Worm (Caenorhabditis elegans): ENCODE data around the gene C29F7.1.

C29F7.1 gene

DNA sequence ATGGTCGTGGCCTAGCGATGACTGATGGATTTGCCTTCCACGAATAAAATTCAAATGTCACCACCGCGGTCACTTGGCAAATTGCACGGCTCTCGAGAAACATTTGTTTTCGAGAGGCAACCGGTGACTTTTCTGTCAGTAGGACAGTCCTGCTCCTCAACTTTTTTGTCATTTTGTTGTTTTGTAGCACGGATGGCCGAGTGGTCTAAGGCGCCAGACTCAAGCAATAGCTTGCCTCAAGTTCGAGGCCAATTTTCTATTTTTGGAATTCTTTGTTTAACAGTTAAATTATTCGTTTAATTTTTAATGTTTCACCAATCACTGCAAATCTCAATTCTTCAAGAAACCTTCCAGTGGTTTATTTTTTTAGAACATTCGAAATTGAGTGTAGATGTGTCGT lies 34.5 kb downstream of the C29F7.1 start:
- TF ChIP-seq lim-7 (GFP tag; IDR thresholded peaks at IDR 0.05): peak; percentile 65
- peak; percentile 41; the same call in 1 of the 2 replicates for TF ChIP-seq lin-38 (GFP tag; IDR thresholded peaks at IDR 0.05)
- 0 out of 4 replicates have a peak, but pooled peaks of 1 of the 2 experiments have one; percentile 28 for TF ChIP-seq madf-5 (GFP tag; IDR thresholded peaks at IDR 0.05)
- TF ChIP-seq daf-16 (GFP tag; optimal IDR thresholded peaks at IDR 0.05): no peak
- peak; percentile 35 for TF ChIP-seq daf-16 (tag; optimal IDR thresholded peaks at IDR 0.05)
- no peak for TF ChIP-seq daf-8 (GFP tag; IDR thresholded peaks at IDR 0.05)
- 0 out of 2 replicates have a peak, but pooled peaks have one; percentile 37 for TF ChIP-seq egl-43 (GFP tag; IDR thresholded peaks at IDR 0.05)
- no peak for TF ChIP-seq snpc-4 (tag; optimal IDR thresholded peaks at IDR 0.05)
- TF ChIP-seq aha-1 (tag): peak; percentile 94

DNA sequence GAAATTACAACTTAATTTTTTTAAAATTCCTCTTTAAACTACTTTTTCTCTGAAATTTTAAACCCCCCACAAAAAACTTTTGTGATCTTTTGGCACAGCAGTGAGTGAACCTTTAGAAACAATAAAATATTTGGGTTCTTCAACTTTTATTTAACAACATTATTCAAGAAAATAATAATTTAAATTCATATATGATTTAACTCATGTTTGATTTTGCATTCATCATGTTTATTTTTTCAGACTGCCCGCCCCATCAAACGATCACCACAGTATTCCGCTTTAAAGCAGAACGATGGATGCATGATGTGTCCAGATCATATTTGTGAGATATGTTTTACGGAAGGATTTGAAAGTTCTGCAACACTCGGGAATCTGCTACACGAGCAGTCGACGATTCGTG lies 36.7 kb downstream of the C29F7.1 start, which contains the start of gene set-8:
TSS of gene set-8 (plus strand) at position 301 of the 400 bp plus-strand sequence.
- no peak for TF ChIP-seq Y5F2A.4 (GFP tag; optimal IDR thresholded peaks at IDR 0.05)
- TF ChIP-seq duxl-1 (tag; optimal IDR thresholded peaks at IDR 0.05; ENCODE audit: poor library complexity): no peak
- no peak for TF ChIP-seq R02D3.7 (tag; optimal IDR thresholded peaks at IDR 0.05)
- no peak for TF ChIP-seq hlh-11 (tag; optimal IDR thresholded peaks at IDR 0.05)
- no peak for TF ChIP-seq hmg-1.1 (GFP tag; IDR thresholded peaks at IDR 0.05)
- no peak for TF ChIP-seq madf-5 (GFP tag; IDR thresholded peaks at IDR 0.05)
- TF ChIP-seq lin-1 (GFP tag; IDR thresholded peaks at IDR 0.05): no peak
- TF ChIP-seq madf-9 (GFP tag; conservative IDR thresholded peaks at IDR 0.05): no peak
- no peak for TF ChIP-seq fos-1 (tag; optimal IDR thresholded peaks at IDR 0.05)
- no peak for TF ChIP-seq daf-12 (tag; optimal IDR thresholded peaks at IDR 0.05)
- no peak for TF ChIP-seq D1046.2 (GFP tag; IDR thresholded peaks at IDR 0.05)
- TF ChIP-seq spr-1 (tag; optimal IDR thresholded peaks at IDR 0.05): no peak

DNA sequence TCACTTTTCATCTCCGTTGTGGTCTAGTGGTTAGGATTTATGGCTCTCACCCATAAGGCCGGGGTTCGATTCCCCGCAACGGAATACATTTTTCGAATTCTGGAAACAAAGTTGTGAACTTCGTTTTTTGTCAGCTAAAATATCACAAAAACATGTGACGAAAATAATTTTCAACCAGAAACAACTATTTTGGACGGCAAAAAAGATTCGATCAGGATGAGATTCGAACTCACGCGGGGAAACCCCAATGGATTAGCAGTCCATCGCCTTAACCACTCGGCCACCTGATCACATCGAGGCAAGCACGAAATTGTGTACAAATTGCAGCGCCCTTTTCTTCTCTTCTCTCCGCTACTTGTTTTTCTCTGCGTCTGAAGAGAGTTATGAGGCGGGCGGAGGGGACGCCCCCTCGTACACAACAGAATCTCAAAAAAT lies 38.9 kb downstream of the C29F7.1 start:
- TF ChIP-seq lin-13 (GFP tag; optimal IDR thresholded peaks at IDR 0.05) (peak; percentile 78), F49E8.2 (tag; optimal IDR thresholded peaks at IDR 0.05; ENCODE audit: borderline replicate concordance) (peak; percentile 45), dmd-8 (GFP tag; IDR thresholded peaks at IDR 0.05) (peak; percentile 90; the same call in 1 of the 2 replicates), lin-38 (GFP tag; IDR thresholded peaks at IDR 0.05) (peak; percentile 76), F10B5.3 (tag; optimal IDR thresholded peaks at IDR 0.05) (peak; percentile 54), F44E2.7 (GFP tag; IDR thresholded peaks at IDR 0.05) (0 out of 2 replicates have a peak, but pooled peaks have one; percentile 68), daf-16 (GFP tag; optimal IDR thresholded peaks at IDR 0.05) (peak; percentile 73 to 81), daf-16 (tag; optimal IDR thresholded peaks at IDR 0.05) (peak; percentile 69), lin-29 (GFP tag; IDR thresholded peaks at IDR 0.05) (0 out of 2 replicates have a peak, but pooled peaks have one; percentile 55), ceh-44 (GFP tag; IDR thresholded peaks at IDR 0.05) (peak; percentile 33; the same call in 1 of the 2 replicates), Y5F2A.4 (GFP tag; optimal IDR thresholded peaks at IDR 0.05) (peak; percentile 64), zip-2 (tag; optimal IDR thresholded peaks at IDR 0.05) (peak; percentile 69), nhr-42 (GFP tag; IDR thresholded peaks at IDR 0.05) (0 out of 2 replicates have a peak, but pooled peaks have one; percentile 62), jun-1 (tag; optimal IDR thresholded peaks at IDR 0.05) (peak; percentile 14), nhr-102 (tag; optimal IDR thresholded peaks at IDR 0.05) (peak; percentile 82), aha-1 (tag) (peak; percentile 75), sdz-12 (GFP tag; optimal IDR thresholded peaks at IDR 0.05) (peak; percentile 12), ceh-32 (tag; optimal IDR thresholded peaks at IDR 0.05; ENCODE audit: poor library complexity) (peak; percentile 29), zip-11 (GFP tag; IDR thresholded peaks at IDR 0.05) (0 out of 2 replicates have a peak, but pooled peaks have one; percentile 38), snpc-1.2 (GFP tag; IDR thresholded peaks at IDR 0.05) (peak; percentile 82), hlh-11 (tag; optimal IDR thresholded peaks at IDR 0.05) (peak; percentile 83), nhr-41 (GFP tag; IDR thresholded peaks at IDR 0.05) (peak; percentile 74; the same call in 1 of the 2 replicates), T20F7.1 (GFP tag; optimal IDR thresholded peaks at IDR 0.05) (peak; percentile 62), D1046.2 (GFP tag; IDR thresholded peaks at IDR 0.05) (peak; percentile 79; the same call in 1 of the 2 replicates), daf-19 (GFP tag; conservative IDR thresholded peaks at IDR 0.05) (peak; percentile 93), lir-3 (tag; optimal IDR thresholded peaks at IDR 0.05) (peak; percentile 78), dmd-9 (GFP tag; IDR thresholded peaks at IDR 0.05) (peak; percentile 70), spr-1 (tag; optimal IDR thresholded peaks at IDR 0.05) (peak; percentile 73), zfp-3 (GFP tag; conservative IDR thresholded peaks at IDR 0.05) (peak; percentile 73), gei-8 (GFP tag; optimal IDR thresholded peaks at IDR 0.05) (peak; percentile 63), hmg-1.1 (GFP tag; IDR thresholded peaks at IDR 0.05) (peak; percentile 91), F37D6.2 (tag; optimal IDR thresholded peaks at IDR 0.05) (peak; percentile 34), hlh-30 (tag; optimal IDR thresholded peaks at IDR 0.05; ENCODE audit: insufficient read depth) (peak; percentile 88), F26F4.8 (GFP tag; conservative IDR thresholded peaks at IDR 0.05) (peak; percentile 75)
